In genomic region chr2L:7940459-7941343, dm6 we compare ENCODE assay signal across 4 fruit fly cellular contexts.
TF ChIP-seq lines count a peak whose summit lies in the region.

No protein-coding gene starts in this region.

- no peak for TF ChIP-seq CTCF in whole organism, embryonic (GFP tag; optimal IDR thresholded peaks at IDR 0.05; lab: Kevin White, UChicago)

TF ChIP-seq in whole organism, embryonic, 481 proteins besides CTCF, POLR2A, EP300 and RAD21 (continues in another document):
- TF ChIP-seq CG32532 (GFP tag; IDR thresholded peaks at IDR 0.05; lab: Robert Waterston, UW), result peak; percentile 44; the same call in 1 of the 2 replicates
- peak; percentile 24 for TF ChIP-seq CG4707 (GFP tag; optimal IDR thresholded peaks at IDR 0.05; lab: Kevin White, UChicago)
- no peak for TF ChIP-seq zen (tag; optimal IDR thresholded peaks at IDR 0.05; lab: Kevin White, UChicago)
- TF ChIP-seq eve (GFP tag; optimal IDR thresholded peaks at IDR 0.05; lab: Kevin White, UChicago), result no peak
- TF ChIP-seq Med (GFP tag; lab: Kevin White, UChicago), result peak; percentile 94
- TF ChIP-seq CG4360 (GFP tag; IDR thresholded peaks at IDR 0.05; lab: Robert Waterston, UW), result no peak
- peak; percentile 49 for TF ChIP-seq Nf-YC (tag; optimal IDR thresholded peaks at IDR 0.05; lab: Kevin White, UChicago)
- no peak for TF ChIP-seq HmgZ (tag; optimal IDR thresholded peaks at IDR 0.05; lab: Kevin White, UChicago)
- TF ChIP-seq onecut (GFP tag; IDR thresholded peaks at IDR 0.05; lab: Robert Waterston, UW), result peak; percentile 42
- no peak for TF ChIP-seq knrl (GFP tag; IDR thresholded peaks at IDR 0.05; lab: Robert Waterston, UW; ENCODE audit: partially characterized antibody)
- TF ChIP-seq Taf1 (GFP tag; IDR thresholded peaks at IDR 0.05; lab: Robert Waterston, UW), result no peak
- TF ChIP-seq mld (GFP tag; IDR thresholded peaks at IDR 0.05; lab: Robert Waterston, UW; ENCODE audit: partially characterized antibody), result no peak
- no peak for TF ChIP-seq bbx (GFP tag; IDR thresholded peaks at IDR 0.05; lab: Robert Waterston, UW; ENCODE audit: partially characterized antibody)
- no peak for TF ChIP-seq Doc2 (GFP tag; IDR thresholded peaks at IDR 0.05; lab: Robert Waterston, UW)
- TF ChIP-seq kay (GFP tag; optimal IDR thresholded peaks at IDR 0.05; lab: Kevin White, UChicago), result no peak
- TF ChIP-seq CG6654 (GFP tag; optimal IDR thresholded peaks at IDR 0.05; lab: Kevin White, UChicago), result no peak
- peak; percentile 10 for TF ChIP-seq nau (GFP tag; optimal IDR thresholded peaks at IDR 0.05; lab: Kevin White, UChicago)
- TF ChIP-seq CG10274 (GFP tag; optimal IDR thresholded peaks at IDR 0.05; lab: Kevin White, UChicago), result no peak
- TF ChIP-seq eyg (GFP tag; optimal IDR thresholded peaks at IDR 0.05; lab: Kevin White, UChicago), result peak; percentile 1
- TF ChIP-seq Side (GFP tag; optimal IDR thresholded peaks at IDR 0.05; lab: Kevin White, UChicago), result no peak
- no peak for TF ChIP-seq aop (GFP tag; IDR thresholded peaks at IDR 0.05; lab: Robert Waterston, UW)
- no peak for TF ChIP-seq CG2875 (GFP tag; optimal IDR thresholded peaks at IDR 0.05; lab: Kevin White, UChicago)
- TF ChIP-seq CG3726 (GFP tag; IDR thresholded peaks at IDR 0.05; lab: Robert Waterston, UW), result 0 out of 3 replicates have a peak, but pooled peaks have one; percentile 22

TF ChIP-seq in whole organism, prepupa, 60 proteins besides CTCF, POLR2A, EP300 and RAD21:
- TF ChIP-seq acj6 (GFP tag; optimal IDR thresholded peaks at IDR 0.05; lab: Kevin White, UChicago) (no peak), fkh (GFP tag; optimal IDR thresholded peaks at IDR 0.05; lab: Kevin White, UChicago) (no peak), CG6163 (GFP tag; IDR thresholded peaks at IDR 0.05; lab: Robert Waterston, UW) (0 out of 3 replicates have a peak, but pooled peaks have one; percentile 20), OdsH (GFP tag; optimal IDR thresholded peaks at IDR 0.05; lab: Kevin White, UChicago) (no peak), CG16779 (tag; optimal IDR thresholded peaks at IDR 0.05; lab: Kevin White, UChicago) (no peak), ss (GFP tag; optimal IDR thresholded peaks at IDR 0.05; lab: Kevin White, UChicago) (peak in 1 of 2 experiments; percentile 44), CG8119 (GFP tag; IDR thresholded peaks at IDR 0.05; lab: Robert Waterston, UW) (0 out of 3 replicates have a peak, but pooled peaks have one; percentile 18), net (GFP tag; optimal IDR thresholded peaks at IDR 0.05; lab: Kevin White, UChicago) (peak; percentile 1), CG3919 (GFP tag; optimal IDR thresholded peaks at IDR 0.05; lab: Kevin White, UChicago) (peak; percentile 11)

TF ChIP-seq in whole organism, pupa, 21 proteins besides CTCF, POLR2A, EP300 and RAD21:
- TF ChIP-seq CG10348 (GFP tag; IDR thresholded peaks at IDR 0.05; lab: Robert Waterston, UW), result no peak
- TF ChIP-seq CG15710 (tag; optimal IDR thresholded peaks at IDR 0.05; lab: Kevin White, UChicago), result no peak
- no peak for TF ChIP-seq Ets98B (GFP tag; IDR thresholded peaks at IDR 0.05; lab: Robert Waterston, UW)
- TF ChIP-seq CG4496 (GFP tag; IDR thresholded peaks at IDR 0.05; lab: Robert Waterston, UW), result 0 out of 3 replicates have a peak, but pooled peaks have one; percentile 37
- no peak for TF ChIP-seq CG34367 (tag; optimal IDR thresholded peaks at IDR 0.05; lab: Kevin White, UChicago)
- no peak for TF ChIP-seq CG8301 (tag; optimal IDR thresholded peaks at IDR 0.05; lab: Kevin White, UChicago)
- peak; percentile 39 for TF ChIP-seq CG13204 (GFP tag; optimal IDR thresholded peaks at IDR 0.05; lab: Kevin White, UChicago)
TF ChIP-seq in whole organism, pupa: peak in this region for 2.

TF ChIP-seq in whole organism, wandering third instar larva, 38 proteins besides CTCF, POLR2A, EP300 and RAD21:
- TF ChIP-seq HLH106 (tag; optimal IDR thresholded peaks at IDR 0.05; lab: Kevin White, UChicago), result no peak
- no peak for TF ChIP-seq Myc (optimal IDR thresholded peaks at IDR 0.05; lab: Kevin White, UChicago)
- peak; percentile 15 for TF ChIP-seq Dfd (GFP tag; optimal IDR thresholded peaks at IDR 0.05; lab: Kevin White, UChicago)
- no peak for TF ChIP-seq Abd-B (GFP tag; optimal IDR thresholded peaks at IDR 0.05; lab: Kevin White, UChicago)
- no peak for TF ChIP-seq br (GFP tag; optimal IDR thresholded peaks at IDR 0.05; lab: Kevin White, UChicago)

Comparison
In these comparisons a context has a peak if more than half of its experiments do, and no peak if none do; other contexts are left out.
1. Of the 7 proteins assayed by ChIP-seq in both whole organism, embryonic and whole organism, prepupa: peak only in whole organism, embryonic: CG6854; only in whole organism, prepupa: none; in both: none; in neither: 6.